Worm (Caenorhabditis elegans) whole organism, midembryonic: Measurements from ENCODE around the gene qdpr-1.

Experiments used
- T22C8.4 ChIP-seq: fragments of 200-800 bp; sonication (Bioruptor generic); IDR thresholded peaks from 2 replicates; pipeline ENCODE4 v1.3.6; 2022; ENCODE audit warnings: missing genetic modification characterization, missing compliant biosample characterization
- cog-1 ChIP-seq: sonication (generic microtip); optimal IDR thresholded peaks from 2 replicates; lab custom pipeline; 2016; ENCODE audit warnings: missing genetic modification characterization, missing compliant biosample characterization
- flt-1 ChIP-seq: fragments of 200-800 bp; sonication (Bioruptor generic); IDR thresholded peaks from 2 replicates; pipeline ENCODE4 v1.3.6; 2022; ENCODE audit warnings: missing genetic modification characterization, missing compliant biosample characterization
- ref-1 ChIP-seq: fragments of 200-800 bp; sonication (Bioruptor generic); conservative IDR thresholded peaks from 2 replicates; pipeline ENCODE4 v1.3.6; 2022; ENCODE audit warnings: missing genetic modification reagents, missing genetic modification characterization, missing compliant biosample characterization

DNA sequence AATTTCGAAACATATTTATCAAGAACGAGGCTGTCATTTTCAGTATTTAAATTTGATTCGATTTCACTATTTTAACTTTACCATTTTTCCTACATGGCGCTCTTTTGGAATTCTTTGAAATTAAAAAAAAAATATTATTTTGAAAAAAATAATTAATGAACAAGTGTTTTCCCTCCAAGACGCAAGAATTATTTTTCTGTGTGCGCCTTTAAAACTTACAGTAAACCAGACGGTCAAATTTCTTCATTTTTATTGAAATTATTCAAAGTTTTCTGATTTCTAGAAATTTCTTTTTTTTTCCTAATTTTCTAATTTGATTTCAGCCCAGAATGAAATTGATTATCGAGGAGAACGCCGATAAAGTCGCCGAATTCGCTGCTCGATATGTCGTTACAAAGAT lies 4.6 kb upstream of the qdpr-1 start, which contains the start of gene T03F6.3:
- TF ChIP-seq cog-1: no peak
- no peak for TF ChIP-seq ref-1 (GFP tag; lab: Robert Waterston, UW)
- TF ChIP-seq flt-1 (GFP tag; lab: Robert Waterston, UW): no peak
- TF ChIP-seq T22C8.4 (GFP tag; lab: Robert Waterston, UW): no peak
